Fruit fly (Drosophila melanogaster): ENCODE data around the gene BBS8.

Gene BBS8

DNA sequence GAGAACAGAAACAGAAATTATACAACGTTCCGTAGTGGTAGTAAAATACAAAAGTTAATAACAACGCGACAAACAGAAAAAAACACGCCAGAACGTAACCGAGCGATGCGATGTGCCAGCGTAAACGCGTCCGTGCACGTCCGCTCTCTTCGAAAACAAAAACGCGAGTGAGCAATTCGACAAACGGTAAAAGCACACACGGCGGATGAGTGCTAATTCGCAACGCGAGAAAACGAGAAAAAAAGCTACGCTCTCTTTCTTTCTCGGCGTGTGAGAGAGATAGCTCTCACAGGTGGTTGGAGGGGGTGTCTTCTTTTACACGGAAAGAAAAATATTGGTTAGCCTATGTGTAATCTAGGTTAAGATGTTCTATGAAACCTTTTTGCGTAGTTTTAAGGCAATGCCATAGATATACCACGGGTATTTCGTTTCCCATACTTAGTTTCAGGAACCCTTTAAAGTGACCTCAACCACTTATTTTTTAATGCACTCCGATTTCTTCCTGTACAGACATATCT, 49.5 kb downstream of the BBS8 start, which contains the start of gene CG4297 (continued):
- no peak for TF ChIP-seq danr (GFP tag; IDR thresholded peaks at IDR 0.05)
- TF ChIP-seq CG3726 (GFP tag; IDR thresholded peaks at IDR 0.05) = no peak
- peak; percentile 90 for TF ChIP-seq gro (GFP tag; optimal IDR thresholded peaks at IDR 0.05)
- TF ChIP-seq pan (optimal IDR thresholded peaks at IDR 0.05) = no peak
- no peak for TF ChIP-seq pan (GFP tag; optimal IDR thresholded peaks at IDR 0.05 in 1 of 2, IDR thresholded peaks at IDR 0.05 in 1 of 2)
- no peak for TF ChIP-seq knrl (GFP tag; IDR thresholded peaks at IDR 0.05; ENCODE audit: partially characterized antibody)
- TF ChIP-seq Neu2 (GFP tag; optimal IDR thresholded peaks at IDR 0.05; ENCODE audit: borderline replicate concordance) = peak; percentile 19
- peak; percentile 60 for TF ChIP-seq dmrt11E (tag; optimal IDR thresholded peaks at IDR 0.05)
- TF ChIP-seq bigmax (GFP tag; optimal IDR thresholded peaks at IDR 0.05) = peak; percentile 77
- TF ChIP-seq Stat92E (GFP tag; optimal IDR thresholded peaks at IDR 0.05) = peak in 1 of 3 experiments; percentile 30
- peak; percentile 76 for TF ChIP-seq Lhr (GFP tag; optimal IDR thresholded peaks at IDR 0.05)
- TF ChIP-seq CG15601 (tag; optimal IDR thresholded peaks at IDR 0.05) = peak; percentile 84
- no peak for TF ChIP-seq NFAT (GFP tag; IDR thresholded peaks at IDR 0.05)
- no peak for TF ChIP-seq GATAe (GFP tag; conservative IDR thresholded peaks at IDR 0.05)
- peak; percentile 77 for TF ChIP-seq CG16815 (GFP tag; optimal IDR thresholded peaks at IDR 0.05)
- TF ChIP-seq Elba2 (GFP tag; optimal IDR thresholded peaks at IDR 0.05) = no peak
- peak; percentile 94 for TF ChIP-seq Hsf (GFP tag; optimal IDR thresholded peaks at IDR 0.05)
- no peak for TF ChIP-seq bowl (GFP tag; IDR thresholded peaks at IDR 0.05)
- TF ChIP-seq vfl (GFP tag; optimal IDR thresholded peaks at IDR 0.05) = peak; percentile 81
- TF ChIP-seq CG12236 (GFP tag; optimal IDR thresholded peaks at IDR 0.05) = peak; percentile 85
- TF ChIP-seq CG1602 (GFP tag; optimal IDR thresholded peaks at IDR 0.05) = peak; percentile 91
- no peak for TF ChIP-seq CG7963 (GFP tag; IDR thresholded peaks at IDR 0.05; ENCODE audit: partially characterized antibody)
- no peak for TF ChIP-seq br (optimal IDR thresholded peaks at IDR 0.05)
- peak; percentile 90 for TF ChIP-seq CG12299 (tag; optimal IDR thresholded peaks at IDR 0.05)
- TF ChIP-seq ranshi (GFP tag; IDR thresholded peaks at IDR 0.05) = no peak
- TF ChIP-seq CG18262 (tag; optimal IDR thresholded peaks at IDR 0.05) = peak; percentile 93
- TF ChIP-seq org-1 (GFP tag; optimal IDR thresholded peaks at IDR 0.05) = peak; percentile 93
- TF ChIP-seq HmgD (GFP tag; optimal IDR thresholded peaks at IDR 0.05) = peak; percentile 87
- TF ChIP-seq CG4707 (GFP tag; optimal IDR thresholded peaks at IDR 0.05) = peak; percentile 86
- TF ChIP-seq CG6683 (GFP tag; optimal IDR thresholded peaks at IDR 0.05) = peak; percentile 88
- TF ChIP-seq Oaz (GFP tag; IDR thresholded peaks at IDR 0.05) = no peak
- TF ChIP-seq CG2120 (GFP tag; optimal IDR thresholded peaks at IDR 0.05) = peak; percentile 97
- peak; percentile 26 for TF ChIP-seq pzg (GFP tag; optimal IDR thresholded peaks at IDR 0.05)
- TF ChIP-seq so (GFP tag; IDR thresholded peaks at IDR 0.05) = no peak
- TF ChIP-seq Vsx1 (GFP tag; optimal IDR thresholded peaks at IDR 0.05) = peak; percentile 88
- TF ChIP-seq CG18619 (GFP tag; optimal IDR thresholded peaks at IDR 0.05) = peak; percentile 92
- TF ChIP-seq CG17802 (tag; optimal IDR thresholded peaks at IDR 0.05) = peak; percentile 79
- TF ChIP-seq Hr51 (GFP tag; optimal IDR thresholded peaks at IDR 0.05) = peak; percentile 86 to 94
- peak; percentile 91 for TF ChIP-seq CG17829 (tag; optimal IDR thresholded peaks at IDR 0.05)
- TF ChIP-seq CG6765 (GFP tag; optimal IDR thresholded peaks at IDR 0.05) = peak; percentile 90
- TF ChIP-seq lov (optimal IDR thresholded peaks at IDR 0.05) = no peak
- no peak for TF ChIP-seq lov (GFP tag; IDR thresholded peaks at IDR 0.05)
- TF ChIP-seq ara (GFP tag; IDR thresholded peaks at IDR 0.05) = no peak
- TF ChIP-seq Lpt (GFP tag; optimal IDR thresholded peaks at IDR 0.05) = no peak
- TF ChIP-seq Mad (GFP tag; optimal IDR thresholded peaks at IDR 0.05) = peak; percentile 86
- peak; percentile 85 for TF ChIP-seq CG8089 (GFP tag; optimal IDR thresholded peaks at IDR 0.05)
- peak; percentile 85 for TF ChIP-seq ewg (GFP tag; optimal IDR thresholded peaks at IDR 0.05)
- TF ChIP-seq CG17568 (GFP tag; optimal IDR thresholded peaks at IDR 0.05) = peak; percentile 88
- no peak for TF ChIP-seq tll (GFP tag; optimal IDR thresholded peaks at IDR 0.05)
- no peak for TF ChIP-seq pita (GFP tag; optimal IDR thresholded peaks at IDR 0.05)
- TF ChIP-seq Nf-YC (tag; optimal IDR thresholded peaks at IDR 0.05) = peak; percentile 76
